Worm (Caenorhabditis elegans) whole organism, L4/young adult: ENCODE results near the gene nstp-8.

ENCODE experiments used
- W03F9.2 ChIP-seq: fragments of 150-350 bp; optimal IDR thresholded peaks from 2 replicates; lab custom pipeline; 2014; ENCODE audit warnings: missing biosample characterization, missing genetic modification characterization
- dao-5 ChIP-seq: sonication (generic microtip); optimal IDR thresholded peaks from 2 replicates; lab custom pipeline; 2016; ENCODE audit warnings: missing genotype, missing genetic modification characterization, moderate library complexity, missing compliant biosample characterization
- him-1 ChIP-seq: sonication (generic microtip); optimal IDR thresholded peaks from 2 replicates; lab custom pipeline; 2016; ENCODE audit warnings: missing genotype, missing genetic modification reagents, missing genetic modification characterization, missing compliant biosample characterization

DNA sequence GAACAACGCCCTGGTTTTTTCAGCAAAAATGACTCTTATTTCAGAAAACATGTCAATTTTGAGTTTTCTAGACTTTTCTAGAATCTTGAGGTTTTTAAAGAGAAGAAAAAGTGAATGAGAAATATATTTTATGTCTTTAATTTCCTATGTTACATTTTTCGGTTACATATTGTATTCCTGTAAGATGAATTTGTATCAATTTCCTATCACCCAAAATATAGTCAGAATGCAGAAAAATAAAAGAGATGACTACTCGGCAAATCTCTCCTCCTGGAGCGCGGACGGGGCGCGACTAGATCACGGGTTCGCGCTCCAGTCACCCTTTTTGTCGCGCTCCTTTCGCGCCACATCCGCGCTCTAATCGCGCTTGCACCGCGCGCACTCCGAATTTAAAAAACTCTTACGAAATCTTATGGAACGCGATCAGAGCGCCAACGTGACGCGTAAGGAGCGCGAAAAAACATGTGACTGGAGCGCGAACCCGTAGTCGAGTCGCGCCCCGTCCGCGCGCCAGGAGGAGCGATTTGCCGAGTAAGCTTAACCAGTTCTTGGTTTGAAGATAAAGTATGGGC, 39.2 kb downstream of the nstp-8 start, which contains the start of gene str-253:
- TF ChIP-seq him-1 (tag; lab: Kevin White, UChicago) (no peak), W03F9.2 (tag; lab: Kevin White, UChicago) (no peak), dao-5 (tag; lab: Kevin White, UChicago) (no peak)
